Fruit fly (Drosophila melanogaster) whole organism, embryonic: ENCODE results near the gene Smox.

Experiments
- CG10147 ChIP-seq: fragments of 200-800 bp; sonication (Bioruptor generic); optimal IDR thresholded peaks from 2 replicates; lab custom pipeline; 2019; ENCODE audit warnings: missing biosample characterization, mild to moderate bottlenecking, missing genetic modification characterization, moderate library complexity
- CG10366 ChIP-seq: fragments of 200-800 bp; sonication (Bioruptor generic); IDR thresholded peaks from 2 replicates; pipeline ENCODE4 v1.3.6; 2022; ENCODE audit warnings: missing biosample characterization, missing genetic modification characterization
- CG10654 ChIP-seq: fragments of 200-800 bp; sonication (Bioruptor generic); optimal IDR thresholded peaks from 2 replicates; lab custom pipeline; 2016; ENCODE audit warnings: missing biosample characterization, missing genetic modification characterization
- CG11093 ChIP-seq: fragments of 200-800 bp; sonication (Bioruptor generic); IDR thresholded peaks from 3 replicates; pipeline ENCODE4 v1.3.6; 2022; ENCODE audit warnings: missing biosample characterization, missing genetic modification characterization
- CG11247 ChIP-seq: fragments of 200-800 bp; sonication (Bioruptor generic); IDR thresholded peaks from 2 replicates; pipeline ENCODE4 v1.3.6; 2022; ENCODE audit warnings: missing biosample characterization, missing genetic modification characterization
- CG11398 ChIP-seq: fragments of 200-800 bp; sonication (Bioruptor generic); optimal IDR thresholded peaks from 2 replicates; lab custom pipeline; 2016; ENCODE audit warnings: missing biosample characterization, missing genetic modification characterization
- CG12299 ChIP-seq: fragments of 200-800 bp; sonication (Bioruptor generic); optimal IDR thresholded peaks from 2 replicates; lab custom pipeline; 2018; ENCODE audit warnings: missing biosample characterization, mild to moderate bottlenecking, missing genetic modification characterization
- CG13424 ChIP-seq: fragments of 200-800 bp; sonication (Bioruptor generic); optimal IDR thresholded peaks from 2 replicates; lab custom pipeline; 2019; ENCODE audit warnings: missing biosample characterization, mild to moderate bottlenecking, missing genetic modification characterization, moderate library complexity
- CG14014 ChIP-seq: fragments of 200-800 bp; sonication (Bioruptor generic); IDR thresholded peaks from 2 replicates; pipeline ENCODE4 v1.3.6; 2022; ENCODE audit warnings: missing biosample characterization, missing genetic modification characterization
- CG17328 ChIP-seq: fragments of 200-800 bp; sonication (Bioruptor generic); IDR thresholded peaks from 2 replicates; pipeline ENCODE4 v1.3.6; 2022; ENCODE audit warnings: missing biosample characterization, missing genetic modification characterization
- CG17385 ChIP-seq: fragments of 200-800 bp; sonication (Bioruptor generic); optimal IDR thresholded peaks from 3 replicates; lab custom pipeline; 2018; ENCODE audit warnings: missing biosample characterization, mild to moderate bottlenecking, missing genetic modification characterization
- CG17612 ChIP-seq: fragments of 200-800 bp; sonication (Bioruptor generic); IDR thresholded peaks from 2 replicates; pipeline ENCODE4 v1.3.6; 2022; ENCODE audit warnings: missing biosample characterization, missing genetic modification characterization
- CG2712 ChIP-seq: fragments of 200-800 bp; optimal IDR thresholded peaks from 3 replicates; lab custom pipeline; 2019; ENCODE audit warnings: missing biosample characterization, mild to moderate bottlenecking, missing genetic modification characterization, moderate library complexity
- CG30020 ChIP-seq: fragments of 200-800 bp; optimal IDR thresholded peaks from 2 replicates; lab custom pipeline; 2019; ENCODE audit warnings: missing biosample characterization, mild to moderate bottlenecking, missing genetic modification characterization, moderate library complexity
- CG33213 ChIP-seq: fragments of 200-800 bp; sonication (Bioruptor generic); optimal IDR thresholded peaks from 3 replicates; lab custom pipeline; 2016; ENCODE audit warnings: missing biosample characterization, missing genetic modification characterization
- CG34422 ChIP-seq: fragments of 200-800 bp; sonication (Bioruptor generic); IDR thresholded peaks from 3 replicates; pipeline ENCODE4 v1.3.6; 2022; ENCODE audit warnings: missing biosample characterization, missing genetic modification characterization
- CG4282 ChIP-seq: fragments of 200-800 bp; sonication (Bioruptor generic); optimal IDR thresholded peaks from 2 replicates; lab custom pipeline; 2016; ENCODE audit warnings: missing biosample characterization, missing genetic modification characterization
- CG4617 ChIP-seq: fragments of 200-800 bp; sonication (Bioruptor generic); optimal IDR thresholded peaks from 3 replicates; lab custom pipeline; 2016; ENCODE audit warnings: missing biosample characterization, missing genetic modification characterization, borderline replicate concordance
- CG4730 ChIP-seq: fragments of 200-800 bp; sonication (Bioruptor generic); IDR thresholded peaks from 2 replicates; pipeline ENCODE4 v1.3.6; 2022; ENCODE audit warnings: missing biosample characterization, missing genetic modification characterization
- CG6765 ChIP-seq: fragments of 200-800 bp; sonication (Bioruptor generic); optimal IDR thresholded peaks from 3 replicates; lab custom pipeline; 2017; ENCODE audit warnings: missing biosample characterization, mild to moderate bottlenecking, missing genetic modification characterization
- CG8281 ChIP-seq: fragments of 200-800 bp; sonication (Bioruptor generic); optimal IDR thresholded peaks from 2 replicates; lab custom pipeline; 2018; ENCODE audit warnings: missing biosample characterization, mild to moderate bottlenecking, missing genetic modification characterization, moderate library complexity
- CG9876 ChIP-seq: fragments of 200-800 bp; sonication (Bioruptor generic); optimal IDR thresholded peaks from 2 replicates; lab custom pipeline; 2016; ENCODE audit warnings: missing biosample characterization, missing genetic modification characterization
- D19A ChIP-seq: fragments of 200-800 bp; optimal IDR thresholded peaks from 3 replicates; lab custom pipeline; 2019; ENCODE audit warnings: missing biosample characterization, mild to moderate bottlenecking, missing genetic modification characterization, moderate library complexity
- Elba2 ChIP-seq: fragments of 200-800 bp; sonication (Bioruptor generic); optimal IDR thresholded peaks from 3 replicates; lab custom pipeline; 2016; ENCODE audit warnings: missing biosample characterization, missing genetic modification characterization
- Fer3 ChIP-seq: fragments of 200-800 bp; sonication (Bioruptor generic); optimal IDR thresholded peaks from 2 replicates; lab custom pipeline; 2018; ENCODE audit warnings: missing biosample characterization, mild to moderate bottlenecking, missing genetic modification characterization, moderate library complexity
- Gsc ChIP-seq: fragments of 200-800 bp; sonication (Bioruptor generic); IDR thresholded peaks from 2 replicates; pipeline ENCODE4 v1.3.6; 2022; ENCODE audit warnings: missing biosample characterization, missing genetic modification characterization
- Nf-YC ChIP-seq: fragments of 200-800 bp; optimal IDR thresholded peaks from 3 replicates; lab custom pipeline; 2019; ENCODE audit warnings: missing biosample characterization, mild to moderate bottlenecking, missing genetic modification characterization, moderate library complexity
- Spps ChIP-seq: fragments of 200-800 bp; sonication (Bioruptor generic); optimal IDR thresholded peaks from 2 replicates; lab custom pipeline; 2018; ENCODE audit warnings: missing biosample characterization, mild to moderate bottlenecking, missing genetic modification characterization
- Sry-β ChIP-seq: fragments of 200-800 bp; sonication (Bioruptor generic); optimal IDR thresholded peaks from 2 replicates; lab custom pipeline; 2018; ENCODE audit warnings: missing biosample characterization, mild to moderate bottlenecking, missing genetic modification characterization, moderate library complexity
- aop ChIP-seq: fragments of 200-800 bp; sonication (Bioruptor generic); IDR thresholded peaks from 2 replicates; pipeline ENCODE4 v1.3.6; 2022; ENCODE audit warnings: missing biosample characterization, missing genetic modification characterization
- ap ChIP-seq: fragments of 200-800 bp; sonication (Bioruptor generic); IDR thresholded peaks from 2 replicates; pipeline ENCODE4 v1.3.6; 2022; ENCODE audit warnings: missing biosample characterization, missing genetic modification characterization
- ato ChIP-seq: fragments of 200-800 bp; sonication (Bioruptor generic); IDR thresholded peaks from 2 replicates; pipeline ENCODE4 v1.3.6; 2022; ENCODE audit warnings: missing biosample characterization, missing genetic modification characterization; ENCODE audit not compliant: partially characterized antibody
- bigmax ChIP-seq: fragments of 200-800 bp; sonication (Bioruptor generic); optimal IDR thresholded peaks from 2 replicates; lab custom pipeline; 2018; ENCODE audit warnings: missing biosample characterization, mild to moderate bottlenecking, missing genetic modification characterization
- cato ChIP-seq: fragments of 200-800 bp; sonication (Bioruptor generic); optimal IDR thresholded peaks from 2 replicates; lab custom pipeline; 2016; ENCODE audit warnings: missing biosample characterization, missing genetic modification characterization, borderline replicate concordance
- chif ChIP-seq, 2 experiments: fragments of 200-800 bp; sonication (Bioruptor generic); optimal IDR thresholded peaks; 3 replicates each; lab custom pipeline; 2016; ENCODE audit warnings: missing biosample characterization in 2 of 2, missing genetic modification characterization in 2 of 2
- crp ChIP-seq, 2 experiments: fragments of 200-800 bp; sonication (Bioruptor generic); optimal IDR thresholded peaks; 2 replicates in 1 of 2; 3 replicates in 1 of 2; lab custom pipeline; 2017; ENCODE audit warnings: missing biosample characterization in 2 of 2, missing genetic modification characterization in 2 of 2, mild to moderate bottlenecking in 1 of 2, moderate library complexity in 1 of 2
- disco-r ChIP-seq: fragments of 200-800 bp; sonication (Bioruptor generic); optimal IDR thresholded peaks from 2 replicates; lab custom pipeline; 2016; ENCODE audit warnings: missing biosample characterization, missing genetic modification characterization
- dmrt99B ChIP-seq: fragments of 200-800 bp; sonication (Bioruptor generic); optimal IDR thresholded peaks from 2 replicates; lab custom pipeline; 2018; ENCODE audit warnings: missing biosample characterization, mild to moderate bottlenecking, missing genetic modification characterization, moderate library complexity
- fd96Cb ChIP-seq: fragments of 200-800 bp; sonication (Bioruptor generic); optimal IDR thresholded peaks from 2 replicates; lab custom pipeline; 2018; ENCODE audit warnings: missing biosample characterization, mild to moderate bottlenecking, missing genetic modification characterization, moderate library complexity
- gfzf ChIP-seq: fragments of 200-800 bp; sonication (Bioruptor generic); optimal IDR thresholded peaks from 2 replicates; lab custom pipeline; 2016; ENCODE audit warnings: missing biosample characterization, mild to moderate bottlenecking, missing genetic modification characterization, moderate library complexity
- lab ChIP-seq: fragments of 200-800 bp; sonication (Bioruptor generic); optimal IDR thresholded peaks from 3 replicates; lab custom pipeline; 2017; ENCODE audit warnings: missing biosample characterization, missing genetic modification characterization, mild to moderate bottlenecking, moderate library complexity, missing genetic modification reagents
- maf-S ChIP-seq: fragments of 200-800 bp; sonication (Bioruptor generic); optimal IDR thresholded peaks from 2 replicates; lab custom pipeline; 2016; ENCODE audit warnings: missing biosample characterization, missing genetic modification characterization
- scrt ChIP-seq: fragments of 200-800 bp; sonication (Bioruptor generic); optimal IDR thresholded peaks from 2 replicates; lab custom pipeline; 2018; ENCODE audit warnings: missing biosample characterization, mild to moderate bottlenecking, missing genetic modification characterization, moderate library complexity
- shn ChIP-seq: fragments of 200-800 bp; sonication (Bioruptor generic); optimal IDR thresholded peaks from 3 replicates; lab custom pipeline; 2016; ENCODE audit warnings: missing biosample characterization, missing genetic modification characterization
- sima ChIP-seq: fragments of 200-800 bp; sonication (Bioruptor generic); optimal IDR thresholded peaks from 2 replicates; lab custom pipeline; 2016; ENCODE audit warnings: missing biosample characterization, missing genetic modification characterization
- so ChIP-seq: fragments of 200-800 bp; sonication (Bioruptor generic); IDR thresholded peaks from 3 replicates; pipeline ENCODE4 v1.3.6; 2022; ENCODE audit warnings: missing biosample characterization, missing genetic modification characterization
- trh ChIP-seq: fragments of 200-800 bp; sonication (Bioruptor generic); optimal IDR thresholded peaks from 2 replicates; lab custom pipeline; 2016; ENCODE audit warnings: missing biosample characterization, missing genetic modification characterization
- wek ChIP-seq: fragments of 200-800 bp; sonication (Bioruptor generic); optimal IDR thresholded peaks from 3 replicates; lab custom pipeline; 2018; ENCODE audit warnings: missing biosample characterization, mild to moderate bottlenecking, missing genetic modification characterization, moderate library complexity
- wor ChIP-seq: fragments of 200-800 bp; sonication (Bioruptor generic); IDR thresholded peaks from 2 replicates; pipeline ENCODE4 v1.3.6; 2022; ENCODE audit warnings: missing biosample characterization, missing genetic modification characterization

Gene Smox

DNA sequence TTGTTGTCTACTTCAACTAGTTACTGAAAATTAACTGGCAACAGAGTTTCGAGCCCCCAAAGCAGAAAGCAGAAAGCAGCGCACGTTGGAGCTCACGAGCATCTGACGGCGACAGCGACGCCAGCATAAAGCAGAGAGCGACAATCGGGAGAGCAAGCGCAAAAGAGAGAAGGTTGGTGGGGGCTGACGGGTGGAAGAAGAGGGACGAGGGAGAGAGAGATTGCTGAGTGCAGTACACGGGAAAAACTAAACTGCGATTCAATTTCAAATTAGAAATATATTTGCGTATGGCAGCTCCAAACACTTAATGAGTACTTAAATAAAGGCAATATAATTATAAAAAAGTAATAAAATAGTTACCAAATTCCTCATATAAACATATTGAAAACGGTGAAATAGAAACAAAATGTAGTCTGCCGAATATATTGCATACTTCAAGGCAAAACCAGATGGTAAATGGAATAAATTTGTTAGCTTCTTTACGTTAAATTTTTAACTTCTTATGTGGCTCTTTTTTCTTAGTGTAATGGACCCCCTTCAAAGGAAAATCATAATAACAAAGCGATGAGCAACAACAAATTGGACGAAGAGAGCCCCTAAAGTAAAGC lies 49.9 kb downstream of the Smox start (continued):
- TF ChIP-seq CG4282 (GFP tag; lab: Kevin White, UChicago) (peak; percentile 54), CG8281 (peak; percentile 83), ato (GFP tag; lab: Robert Waterston, UW) (no peak), fd96Cb (tag; lab: Kevin White, UChicago) (peak; percentile 94), dmrt99B (tag; lab: Kevin White, UChicago) (peak; percentile 98), ap (GFP tag; lab: Robert Waterston, UW) (peak; percentile 86), CG4730 (GFP tag; lab: Robert Waterston, UW) (peak; percentile 88), CG10366 (peak; percentile 90), CG17328 (peak; percentile 81), crp (GFP tag; optimal IDR thresholded peaks at IDR 0.05; lab: Kevin White, UChicago) (peak in 1 of 2 experiments; percentile 64), sima (GFP tag; lab: Kevin White, UChicago) (no peak), CG4617 (GFP tag; lab: Kevin White, UChicago) (peak; percentile 68), chif (GFP tag; optimal IDR thresholded peaks at IDR 0.05; lab: Kevin White, UChicago) (peak; percentile 67 to 86), CG6765 (GFP tag; lab: Kevin White, UChicago) (peak; percentile 89), CG10147 (GFP tag; lab: Kevin White, UChicago) (peak; percentile 94), CG11398 (GFP tag; lab: Kevin White, UChicago) (peak; percentile 43), shn (peak; percentile 54), CG14014 (GFP tag; lab: Robert Waterston, UW) (peak; percentile 93), Nf-YC (tag; lab: Kevin White, UChicago) (peak; percentile 91), aop (0 out of 2 replicates have a peak, but pooled peaks have one; percentile 8), gfzf (GFP tag; lab: Kevin White, UChicago) (no peak), so (GFP tag; lab: Robert Waterston, UW) (peak; percentile 94), Spps (tag; lab: Kevin White, UChicago) (peak; percentile 83), CG12299 (tag; lab: Kevin White, UChicago) (peak; percentile 95), Fer3 (tag; lab: Kevin White, UChicago) (peak; percentile 95), D19A (tag; lab: Kevin White, UChicago) (peak; percentile 83), CG2712 (peak; percentile 97), CG9876 (peak; percentile 25), Gsc (GFP tag; lab: Robert Waterston, UW) (peak; percentile 80), CG30020 (peak; percentile 79), CG11247 (peak; percentile 86), Sry-β (peak; percentile 57), CG11093 (GFP tag; lab: Robert Waterston, UW) (peak; percentile 77; the same call in 2 of the 3 replicates), cato (peak; percentile 84), Elba2 (GFP tag; lab: Kevin White, UChicago) (no peak), maf-S (GFP tag; lab: Kevin White, UChicago) (peak; percentile 77), scrt (GFP tag; lab: Kevin White, UChicago) (peak; percentile 89), CG13424 (tag; lab: Kevin White, UChicago) (peak; percentile 98), bigmax (GFP tag; lab: Kevin White, UChicago) (no peak), trh (GFP tag; lab: Kevin White, UChicago) (peak; percentile 85), lab (GFP tag; lab: Kevin White, UChicago) (peak; percentile 97), CG17385 (GFP tag; lab: Kevin White, UChicago) (peak; percentile 94), CG17612 (GFP tag; lab: Robert Waterston, UW) (peak; percentile 51; the same call in 1 of the 2 replicates), wek (GFP tag; lab: Kevin White, UChicago) (peak; percentile 75), CG34422 (GFP tag; lab: Robert Waterston, UW) (peak; percentile 92), CG33213 (GFP tag; lab: Kevin White, UChicago) (peak; percentile 18), CG10654 (GFP tag; lab: Kevin White, UChicago) (peak; percentile 92), wor (GFP tag; lab: Robert Waterston, UW) (peak; percentile 89), disco-r (peak; percentile 69)
